Fruit fly (Drosophila melanogaster): ENCODE results near the gene CG7542.
A peak's percentile ranks its signal among the peaks of the same experiment; 100 is the strongest.

Gene CG7542

dm6 chr3L:17533745-17534144 lies 15.9 kb upstream of the CG7542 start:
- no peak for TF ChIP-seq CG17801 (GFP tag; optimal IDR thresholded peaks at IDR 0.05; ENCODE audit: partially characterized antibody)

dm6 chr3L:17534396-17534795 lies 15.2 kb upstream of the CG7542 start:
- no peak for TF ChIP-seq CG17801 (GFP tag; optimal IDR thresholded peaks at IDR 0.05; ENCODE audit: partially characterized antibody)

- no peak for TF ChIP-seq CG17801 (GFP tag; optimal IDR thresholded peaks at IDR 0.05; ENCODE audit: partially characterized antibody)
Measured at dm6 chr3L:17535768-17536167, 13.9 kb upstream of the CG7542 start.

- no peak for TF ChIP-seq CG17801 (GFP tag; optimal IDR thresholded peaks at IDR 0.05; ENCODE audit: partially characterized antibody)
Measured at dm6 chr3L:17538250-17538649, 11.4 kb upstream of the CG7542 start.

- no peak for TF ChIP-seq CG17801 (GFP tag; optimal IDR thresholded peaks at IDR 0.05; ENCODE audit: partially characterized antibody)
Measured at dm6 chr3L:17538907-17539306, 10.7 kb upstream of the CG7542 start.

- TF ChIP-seq CG17801 (GFP tag; optimal IDR thresholded peaks at IDR 0.05; ENCODE audit: partially characterized antibody), result no peak
Measured at dm6 chr3L:17540004-17540403, 9.6 kb upstream of the CG7542 start.

dm6 chr3L:17555794-17556193 lies 6.2 kb downstream of the CG7542 start:
- TF ChIP-seq CG17801 (GFP tag; optimal IDR thresholded peaks at IDR 0.05; ENCODE audit: partially characterized antibody), result no peak

dm6 chr3L:17557215-17557904 lies 7.7 kb downstream of the CG7542 start, which contains the start of gene CycT:
TSS of gene CycT (minus strand) at chr3L:17557788.
- TF ChIP-seq CG17801 (GFP tag; optimal IDR thresholded peaks at IDR 0.05; ENCODE audit: partially characterized antibody), result peak; percentile 60

dm6 chr3L:17562263-17562662 lies 12.6 kb downstream of the CG7542 start:
- no peak for TF ChIP-seq CG17801 (GFP tag; optimal IDR thresholded peaks at IDR 0.05; ENCODE audit: partially characterized antibody)

- TF ChIP-seq CG17801 (GFP tag; optimal IDR thresholded peaks at IDR 0.05; ENCODE audit: partially characterized antibody), result no peak
Measured at dm6 chr3L:17563133-17563532, 13.5 kb downstream of the CG7542 start.

- TF ChIP-seq CG17801 (GFP tag; optimal IDR thresholded peaks at IDR 0.05; ENCODE audit: partially characterized antibody), result no peak
Measured at dm6 chr3L:17563536-17564257, 14.1 kb downstream of the CG7542 start.

dm6 chr3L:17566335-17567242 lies 17.0 kb downstream of the CG7542 start:
- no peak for TF ChIP-seq CG17801 (GFP tag; optimal IDR thresholded peaks at IDR 0.05; ENCODE audit: partially characterized antibody)

- no peak for TF ChIP-seq CG17801 (GFP tag; optimal IDR thresholded peaks at IDR 0.05; ENCODE audit: partially characterized antibody)
Measured at dm6 chr3L:17568698-17569097, 19.1 kb downstream of the CG7542 start.

- no peak for TF ChIP-seq CG17801 (GFP tag; optimal IDR thresholded peaks at IDR 0.05; ENCODE audit: partially characterized antibody)
Measured at dm6 chr3L:17569737-17570546, 20.3 kb downstream of the CG7542 start.

dm6 chr3L:17570547-17570873 lies 20.9 kb downstream of the CG7542 start:
- no peak for TF ChIP-seq CG17801 (GFP tag; optimal IDR thresholded peaks at IDR 0.05; ENCODE audit: partially characterized antibody)
